Worm (Caenorhabditis elegans): ENCODE results near the gene nex-1.
A peak's percentile ranks its signal among the peaks of the same experiment; 100 is the strongest.

Gene nex-1

ce11 chrIII:5225321-5225720 lies at the start of gene nex-1:
Gene nex-1, plus strand, starts transcription at chrIII:5225621.
- no peak for TF ChIP-seq nhr-237 (tag; optimal IDR thresholded peaks at IDR 0.05)
- TF ChIP-seq snpc-4 (tag; optimal IDR thresholded peaks at IDR 0.05): no peak
- peak in 1 of 2 experiments; percentile 7 for TF ChIP-seq lsy-2 (tag; optimal IDR thresholded peaks at IDR 0.05)
- no peak for TF ChIP-seq aha-1 (tag; optimal IDR thresholded peaks at IDR 0.05)
- no peak for TF ChIP-seq tbx-2 (tag; optimal IDR thresholded peaks at IDR 0.05)
- TF ChIP-seq isw-1 (GFP tag; IDR thresholded peaks at IDR 0.05): no peak
- peak; percentile 50 for TF ChIP-seq nhr-85 (tag)

ce11 chrIII:5179166-5179565 lies 46.3 kb upstream of the nex-1 start:
- TF ChIP-seq skn-1 (tag; optimal IDR thresholded peaks at IDR 0.05): no peak
- TF ChIP-seq efl-1 (optimal IDR thresholded peaks at IDR 0.05): peak in 1 of 2 experiments; percentile 3
- peak in 1 of 2 experiments; percentile 10 for TF ChIP-seq efl-1 (GFP tag; optimal IDR thresholded peaks at IDR 0.05 in 1 of 2)

- TF ChIP-seq vab-15 (tag; optimal IDR thresholded peaks at IDR 0.05) (no peak), lsy-2 (tag; optimal IDR thresholded peaks at IDR 0.05) (peak in 1 of 2 experiments; percentile 23), irx-1 (tag; optimal IDR thresholded peaks at IDR 0.05) (no peak), lin-14 (GFP tag; optimal IDR thresholded peaks at IDR 0.05) (peak; percentile 24), mep-1 (tag; optimal IDR thresholded peaks at IDR 0.05) (no peak), zip-4 (GFP tag; optimal IDR thresholded peaks at IDR 0.05) (no peak), unc-62 (GFP tag; optimal IDR thresholded peaks at IDR 0.05) (no peak), ceh-82 (tag; optimal IDR thresholded peaks at IDR 0.05) (no peak), nhr-84 (tag; optimal IDR thresholded peaks at IDR 0.05) (no peak), ceh-88 (GFP tag; IDR thresholded peaks at IDR 0.05) (no peak), nhr-90 (tag; optimal IDR thresholded peaks at IDR 0.05; ENCODE audit: poor library complexity) (no peak), C34B4.2 (tag; optimal IDR thresholded peaks at IDR 0.05) (no peak), Y116A8C.19 (tag; optimal IDR thresholded peaks at IDR 0.05; ENCODE audit: borderline replicate concordance) (no peak), efl-1 (optimal IDR thresholded peaks at IDR 0.05) (no peak), efl-1 (GFP tag; optimal IDR thresholded peaks at IDR 0.05 in 1 of 2) (peak in 1 of 2 experiments; percentile 71), egl-27 (tag; optimal IDR thresholded peaks at IDR 0.05) (no peak), fos-1 (tag; optimal IDR thresholded peaks at IDR 0.05) (no peak)
Observed at ce11 chrIII:5180588-5180987, 44.8 kb upstream of the nex-1 start.

DNA sequence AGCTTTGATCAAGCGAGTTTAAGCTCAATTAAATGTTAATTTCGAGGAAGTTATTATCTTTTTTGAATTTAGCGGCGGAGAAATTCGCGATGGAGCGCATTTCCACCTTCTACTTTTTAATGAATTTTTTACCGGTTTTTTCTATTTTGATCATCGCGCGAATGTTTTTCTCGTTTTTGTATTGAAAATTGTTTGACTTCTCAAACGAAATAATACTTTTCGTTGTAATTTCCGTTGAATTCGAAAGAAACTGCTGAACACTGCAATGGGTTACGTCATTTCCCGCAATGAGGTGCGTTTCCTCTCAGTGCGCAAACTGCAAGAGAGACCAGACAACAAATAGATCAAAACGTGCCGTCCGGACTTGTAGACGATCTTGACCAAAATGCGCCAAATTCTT lies 44.2 kb upstream of the nex-1 start:
- peak in 1 of 2 experiments; percentile 34 for TF ChIP-seq lin-35 (GFP tag; optimal IDR thresholded peaks at IDR 0.05)
- TF ChIP-seq efl-1 (optimal IDR thresholded peaks at IDR 0.05): no peak
- TF ChIP-seq efl-1 (GFP tag; optimal IDR thresholded peaks at IDR 0.05 in 1 of 2): peak in 1 of 2 experiments; percentile 52
- TF ChIP-seq dpl-1 (GFP tag; optimal IDR thresholded peaks at IDR 0.05): peak in 1 of 3 experiments; percentile 51
- no peak for TF ChIP-seq mdl-1 (tag; optimal IDR thresholded peaks at IDR 0.05)
- TF ChIP-seq unc-130 (tag; optimal IDR thresholded peaks at IDR 0.05): no peak

DNA sequence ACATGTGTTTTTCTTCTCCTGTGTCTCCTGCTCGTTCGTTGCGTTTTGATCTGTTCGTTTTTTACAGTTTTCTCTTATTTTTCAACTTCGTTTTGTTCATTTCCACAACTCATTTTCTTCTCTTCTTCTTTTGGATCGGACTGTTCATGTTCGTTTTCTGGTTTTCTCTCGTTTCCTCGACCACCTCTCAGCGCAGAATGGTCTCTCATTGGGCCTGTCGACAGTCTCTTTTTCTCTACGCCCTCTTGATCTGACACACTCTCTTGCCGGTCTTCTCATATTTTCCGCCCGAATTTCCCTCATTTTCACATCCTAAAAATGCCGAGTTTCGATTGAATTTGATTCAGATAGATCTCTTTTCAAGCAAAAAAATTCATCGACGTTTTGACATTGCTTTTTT lies 43.8 kb upstream of the nex-1 start:
- TF ChIP-seq lin-15B (tag; optimal IDR thresholded peaks at IDR 0.05) (no peak), nhr-77 (tag; optimal IDR thresholded peaks at IDR 0.05) (no peak), lin-35 (GFP tag; optimal IDR thresholded peaks at IDR 0.05) (peak in 1 of 2 experiments; percentile 1), fkh-8 (tag; optimal IDR thresholded peaks at IDR 0.05) (no peak), snu-23 (GFP tag; optimal IDR thresholded peaks at IDR 0.05) (peak; percentile 16), grh-1 (GFP tag; IDR thresholded peaks at IDR 0.05) (no peak), lin-14 (GFP tag; optimal IDR thresholded peaks at IDR 0.05) (peak; percentile 45), blmp-1 (tag; optimal IDR thresholded peaks at IDR 0.05) (peak; percentile 55), alr-1 (tag; optimal IDR thresholded peaks at IDR 0.05; ENCODE audit: borderline replicate concordance) (no peak), nhr-76 (tag; optimal IDR thresholded peaks at IDR 0.05) (no peak), efl-1 (optimal IDR thresholded peaks at IDR 0.05) (peak; percentile 15 to 23), efl-1 (GFP tag; optimal IDR thresholded peaks at IDR 0.05 in 1 of 2) (no peak)

Data from whole organism, L1 larva.